Fruit fly (Drosophila melanogaster): ENCODE results near the gene Mpi.

dm6 chr3R:9767620-9768592 is 8.5 kb downstream of the Mpi start, which contains the start of gene Naa80:
- peak; percentile 44 for TF ChIP-seq Snoo (tag; optimal IDR thresholded peaks at IDR 0.05)
- peak; percentile 41 for TF ChIP-seq CG15710 (tag; optimal IDR thresholded peaks at IDR 0.05)

All from whole organism, pupa.